Worm (Caenorhabditis elegans) whole organism, L4 larva: ENCODE results near the gene pdhk-2.

ENCODE experiments used
- D1046.2 ChIP-seq: fragments of 200-800 bp; sonication (Bioruptor generic); IDR thresholded peaks from 2 replicates; pipeline ENCODE4 v1.3.6; 2022; ENCODE audit warnings: missing genetic modification characterization, missing compliant biosample characterization
- F26F4.8 ChIP-seq: fragments of 200-800 bp; sonication (Bioruptor generic); conservative IDR thresholded peaks from 2 replicates; pipeline ENCODE4 v1.3.6; 2022; ENCODE audit warnings: missing genetic modification characterization, missing compliant biosample characterization
- F37D6.2 ChIP-seq: sonication (generic microtip); optimal IDR thresholded peaks from 2 replicates; lab custom pipeline; 2016; ENCODE audit warnings: mild to moderate bottlenecking, missing genetic modification characterization, missing compliant biosample characterization
- F44E2.7 ChIP-seq: fragments of 200-800 bp; sonication (Bioruptor generic); IDR thresholded peaks from 2 replicates; pipeline ENCODE4 v2.1.2; 2022; ENCODE audit warnings: missing genetic modification characterization, missing compliant biosample characterization
- R02D3.7 ChIP-seq: fragments of 150-350 bp; sonication (generic microtip); optimal IDR thresholded peaks from 3 replicates; lab custom pipeline; 2014; ENCODE audit warnings: missing biosample characterization, missing genetic modification characterization
- T20F7.1 ChIP-seq: fragments of 200-800 bp; sonication (Bioruptor generic); optimal IDR thresholded peaks from 2 replicates; lab custom pipeline; 2018; ENCODE audit warnings: mild to moderate bottlenecking, missing genetic modification characterization, missing compliant biosample characterization
- T26A8.4 ChIP-seq: fragments of 200-800 bp; sonication (Bioruptor generic); IDR thresholded peaks from 2 replicates; pipeline ENCODE4 v1.3.6; 2022; ENCODE audit warnings: missing genetic modification characterization, missing compliant biosample characterization
- Y48G9A.11 ChIP-seq: fragments of 200-800 bp; sonication (Bioruptor generic); IDR thresholded peaks from 2 replicates; pipeline ENCODE4 v1.3.6; 2022; ENCODE audit warnings: missing genetic modification reagents, missing genetic modification characterization, missing compliant biosample characterization
- ama-1 ChIP-seq: fragments of 150-350 bp; optimal IDR thresholded peaks from 2 replicates; lab custom pipeline; 2014; ENCODE audit warnings: inconsistent platforms, mixed read lengths
- arid-1 ChIP-seq: fragments of 200-800 bp; sonication (Bioruptor generic); conservative IDR thresholded peaks from 2 replicates; pipeline ENCODE4 v1.3.6; 2022; ENCODE audit warnings: missing genetic modification reagents, missing genetic modification characterization, missing compliant biosample characterization
- ceh-20 ChIP-seq: fragments of 200-800 bp; sonication (Bioruptor generic); IDR thresholded peaks from 2 replicates; pipeline ENCODE4 v1.3.6; 2022; ENCODE audit warnings: missing genetic modification reagents, missing genetic modification characterization, missing compliant biosample characterization
- ceh-32 ChIP-seq: sonication (generic microtip); optimal IDR thresholded peaks from 2 replicates; lab custom pipeline; 2016; ENCODE audit warnings: mild to moderate bottlenecking, missing genetic modification characterization, missing compliant biosample characterization; ENCODE audit not compliant: poor library complexity
- daf-16 ChIP-seq, 3 experiments: sonication (generic microtip); optimal IDR thresholded peaks; 2 replicates each; lab custom pipeline; 2016 to 2017; ENCODE audit warnings: missing genetic modification characterization in 3 of 3, missing genetic modification reagents in 3 of 3, mild to moderate bottlenecking in 2 of 3, missing compliant biosample characterization in 2 of 3, missing biosample characterization in 1 of 3, moderate library complexity in 1 of 3
- daf-19 ChIP-seq: fragments of 200-800 bp; sonication (Bioruptor generic); conservative IDR thresholded peaks from 2 replicates; pipeline ENCODE4 v1.3.6; 2022; ENCODE audit warnings: missing genetic modification characterization, missing compliant biosample characterization
- dpl-1 ChIP-seq: fragments of 150-350 bp; optimal IDR thresholded peaks from 2 replicates; lab custom pipeline; 2014; ENCODE audit warnings: missing biosample characterization, missing genetic modification reagents, missing genetic modification characterization
- dve-1 ChIP-seq: sonication (generic microtip); optimal IDR thresholded peaks from 2 replicates; lab custom pipeline; 2017; ENCODE audit warnings: antibody characterized with exemption, mild to moderate bottlenecking, missing genetic modification characterization, missing compliant biosample characterization; ENCODE audit not compliant: insufficient read depth
- egl-43 ChIP-seq: fragments of 200-800 bp; sonication (Bioruptor generic); IDR thresholded peaks from 2 replicates; pipeline ENCODE4 v1.3.6; 2022; ENCODE audit warnings: missing genetic modification reagents, missing genetic modification characterization, missing compliant biosample characterization
- fkh-10 ChIP-seq: fragments of 150-350 bp; optimal IDR thresholded peaks from 2 replicates; lab custom pipeline; 2014; ENCODE audit warnings: missing biosample characterization, missing genetic modification reagents, missing genetic modification characterization
- fos-1 ChIP-seq: fragments of 150-350 bp; optimal IDR thresholded peaks from 2 replicates; lab custom pipeline; 2014; ENCODE audit warnings: missing biosample characterization, missing genetic modification characterization
- gei-8 ChIP-seq: fragments of 200-800 bp; sonication (Bioruptor generic); optimal IDR thresholded peaks from 2 replicates; lab custom pipeline; 2018; ENCODE audit warnings: mild to moderate bottlenecking, missing genetic modification characterization, missing compliant biosample characterization
- hlh-11 ChIP-seq: fragments of 200-800 bp; sonication (Bioruptor generic); optimal IDR thresholded peaks from 2 replicates; lab custom pipeline; 2018; ENCODE audit warnings: mild to moderate bottlenecking, missing genetic modification characterization, missing compliant biosample characterization
- hmg-1.1 ChIP-seq: fragments of 200-800 bp; sonication (Bioruptor generic); IDR thresholded peaks from 2 replicates; pipeline ENCODE4 v1.3.6; 2022; ENCODE audit warnings: missing genetic modification reagents, missing genetic modification characterization, missing compliant biosample characterization
- lin-15B ChIP-seq: fragments of 150-350 bp; sonication (generic microtip); optimal IDR thresholded peaks from 3 replicates; lab custom pipeline; 2014; ENCODE audit warnings: missing biosample characterization, missing genetic modification characterization
- lir-3 ChIP-seq: sonication (generic microtip); optimal IDR thresholded peaks from 2 replicates; lab custom pipeline; 2016; ENCODE audit warnings: mild to moderate bottlenecking, missing genetic modification characterization, missing compliant biosample characterization
- mdt-29 ChIP-seq: fragments of 200-800 bp; sonication (Bioruptor generic); IDR thresholded peaks from 2 replicates; pipeline ENCODE4 v1.3.6; 2022; ENCODE audit warnings: missing genetic modification reagents, missing genetic modification characterization, missing compliant biosample characterization
- mes-2 ChIP-seq: sonication (generic microtip); optimal IDR thresholded peaks from 2 replicates; lab custom pipeline; 2016; ENCODE audit warnings: missing genotype, mild to moderate bottlenecking, missing genetic modification characterization, missing compliant biosample characterization; ENCODE audit not compliant: poor library complexity, severe bottlenecking
- nhr-10 ChIP-seq: fragments of 150-350 bp; optimal IDR thresholded peaks from 2 replicates; lab custom pipeline; 2014; ENCODE audit warnings: missing biosample characterization, missing genetic modification characterization
- nhr-102 ChIP-seq: sonication (generic microtip); optimal IDR thresholded peaks from 2 replicates; lab custom pipeline; 2016; ENCODE audit warnings: mild to moderate bottlenecking, missing genetic modification characterization, moderate library complexity, missing compliant biosample characterization
- nhr-11 ChIP-seq: fragments of 150-350 bp; optimal IDR thresholded peaks from 2 replicates; lab custom pipeline; 2014; ENCODE audit warnings: missing biosample characterization, missing genetic modification characterization
- nhr-237 ChIP-seq: sonication (generic microtip); optimal IDR thresholded peaks from 2 replicates; lab custom pipeline; 2017; ENCODE audit warnings: missing biosample characterization, missing genetic modification characterization
- nhr-28 ChIP-seq: fragments of 150-350 bp; optimal IDR thresholded peaks from 2 replicates; lab custom pipeline; 2014; ENCODE audit warnings: missing biosample characterization, missing genetic modification characterization
- nhr-42 ChIP-seq: fragments of 200-800 bp; sonication (Bioruptor generic); IDR thresholded peaks from 2 replicates; pipeline ENCODE4 v1.3.6; 2022; ENCODE audit warnings: missing genetic modification characterization, missing compliant biosample characterization
- nhr-77 ChIP-seq: fragments of 150-350 bp; optimal IDR thresholded peaks from 2 replicates; lab custom pipeline; 2014; ENCODE audit warnings: missing biosample characterization, missing genetic modification characterization
- pha-4 ChIP-seq, 2 experiments: fragments of 150-350 bp in 1 of 2; fragments of 200-800 bp in 1 of 2; sonication (Bioruptor generic) in 1 of 2; IDR thresholded peaks in 1 of 2; optimal IDR thresholded peaks in 1 of 2; 2 replicates each; pipeline versions ENCODE4 v1.3.6 to Lab custom; 2014 to 2022; ENCODE audit warnings: missing genetic modification characterization in 2 of 2, missing genetic modification reagents in 2 of 2, missing biosample characterization in 1 of 2, missing compliant biosample characterization in 1 of 2
- skn-1 ChIP-seq: fragments of 150-350 bp; optimal IDR thresholded peaks from 2 replicates; lab custom pipeline; 2014; ENCODE audit warnings: missing biosample characterization, missing genetic modification characterization
- spr-3 ChIP-seq: fragments of 200-800 bp; sonication (Bioruptor generic); optimal IDR thresholded peaks from 2 replicates; lab custom pipeline; 2018; ENCODE audit warnings: mild to moderate bottlenecking, missing genetic modification characterization, missing compliant biosample characterization
- tra-1 ChIP-seq: fragments of 200-800 bp; sonication (Bioruptor generic); IDR thresholded peaks from 2 replicates; pipeline ENCODE4 v1.3.6; 2022; ENCODE audit warnings: missing genetic modification reagents, missing genetic modification characterization, missing compliant biosample characterization
- unc-130 ChIP-seq: sonication (generic microtip); optimal IDR thresholded peaks from 2 replicates; lab custom pipeline; 2016; ENCODE audit warnings: missing genetic modification reagents, missing genetic modification characterization, missing compliant biosample characterization
- unc-62 ChIP-seq, 3 experiments: fragments of 150-350 bp in 1 of 3; sonication (generic microtip); optimal IDR thresholded peaks in 2 of 3; peaks in 1 of 3; 1 replicate in 1 of 3; 2 replicates in 2 of 3; lab custom pipeline; 2014 to 2017; ENCODE audit warnings: missing biosample characterization in 3 of 3, missing genetic modification characterization in 3 of 3, missing genetic modification reagents in 3 of 3, missing genotype in 1 of 3
- vab-7 ChIP-seq: fragments of 200-800 bp; sonication (Bioruptor generic); IDR thresholded peaks from 2 replicates; pipeline ENCODE4 v1.3.6; 2022; ENCODE audit warnings: missing genetic modification reagents, missing genetic modification characterization, missing compliant biosample characterization
- zfp-3 ChIP-seq: fragments of 200-800 bp; sonication (Bioruptor generic); conservative IDR thresholded peaks from 2 replicates; pipeline ENCODE4 v1.3.6; 2022; ENCODE audit warnings: missing genetic modification reagents, missing genetic modification characterization, missing compliant biosample characterization
- zip-2 ChIP-seq: fragments of 150-350 bp; optimal IDR thresholded peaks from 2 replicates; lab custom pipeline; 2014; ENCODE audit warnings: missing biosample characterization, missing genetic modification characterization
- ztf-11 ChIP-seq: fragments of 150-350 bp; optimal IDR thresholded peaks from 2 replicates; lab custom pipeline; 2014; ENCODE audit warnings: missing biosample characterization, missing genetic modification characterization
- ztf-7 ChIP-seq: fragments of 150-350 bp; optimal IDR thresholded peaks from 2 replicates; lab custom pipeline; 2014; ENCODE audit warnings: missing biosample characterization, missing genetic modification characterization

The pdhk-2 gene

DNA sequence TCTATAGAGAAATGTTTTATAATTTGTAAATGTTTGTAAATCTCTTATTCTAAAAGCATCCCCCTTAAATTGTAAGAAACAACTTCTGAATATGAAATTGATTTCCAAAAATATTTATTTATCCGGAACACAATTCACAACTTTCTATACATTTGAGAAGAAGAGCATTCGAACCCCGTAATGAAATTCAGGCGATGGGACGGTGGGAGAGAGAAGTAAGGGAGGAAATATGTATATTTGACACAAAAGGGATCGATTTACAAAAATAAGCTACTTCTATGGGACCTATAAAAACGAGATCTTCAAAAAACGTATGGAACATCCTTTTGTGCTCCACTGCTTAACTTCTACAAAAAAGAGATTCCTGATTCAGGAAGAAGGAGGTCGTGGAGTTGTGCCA, 16.0 kb downstream of the pdhk-2 start (continued):
- no peak for TF ChIP-seq T26A8.4 (GFP tag; lab: Robert Waterston, UW)
- TF ChIP-seq, all 104 proteins: peak for 0

DNA sequence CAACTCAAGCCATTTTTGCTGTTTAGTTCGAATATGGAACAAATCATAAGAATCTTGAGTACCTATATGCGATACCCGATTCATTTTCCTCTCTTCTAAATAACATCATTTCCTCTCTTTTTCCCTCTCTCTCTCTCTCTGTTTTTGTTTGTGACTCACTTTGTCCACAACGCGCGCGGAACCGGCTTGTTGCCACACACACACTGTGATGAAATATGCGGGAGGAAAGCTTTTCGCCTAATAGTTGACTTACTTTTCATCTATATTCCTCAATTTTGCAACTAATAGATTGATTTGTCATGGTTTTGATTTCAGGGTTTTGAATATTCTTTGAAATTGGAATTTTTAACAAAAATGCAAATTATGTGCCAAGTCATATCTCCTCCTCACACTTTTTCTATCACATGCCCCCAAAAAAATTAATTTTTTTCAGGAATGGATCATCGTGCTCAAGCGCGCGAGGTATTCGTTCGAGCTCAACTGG, 21.4 kb downstream of the pdhk-2 start, which contains the start of gene hipr-1:
Gene hipr-1 (plus strand): TSS at position 434 of the 484 bp plus-strand sequence.
- TF ChIP-seq zip-2 (tag; lab: Kevin White, UChicago) (no peak), mdt-29 (GFP tag; lab: Robert Waterston, UW) (no peak), hmg-1.1 (GFP tag; lab: Robert Waterston, UW) (no peak), pha-4 (GFP tag; IDR thresholded peaks at IDR 0.05; lab: Robert Waterston, UW) (no peak), pha-4 (tag; optimal IDR thresholded peaks at IDR 0.05; lab: Kevin White, UChicago) (peak; percentile 83), dpl-1 (no peak), daf-19 (no peak), skn-1 (tag; lab: Kevin White, UChicago) (no peak), F44E2.7 (GFP tag; lab: Robert Waterston, UW) (no peak), ceh-32 (tag; lab: Kevin White, UChicago) (no peak)

ce11 chrIII:8719105-8719504, 22.1 kb downstream of the pdhk-2 start:
- TF ChIP-seq nhr-42 (GFP tag; lab: Robert Waterston, UW) (no peak), Y48G9A.11 (GFP tag; lab: Robert Waterston, UW) (no peak), daf-19 (no peak), nhr-28 (tag; lab: Kevin White, UChicago) (peak; percentile 93), daf-16 (GFP tag; optimal IDR thresholded peaks at IDR 0.05; lab: Kevin White, UChicago) (no peak), daf-16 (tag; optimal IDR thresholded peaks at IDR 0.05; lab: Kevin White, UChicago) (no peak)

DNA sequence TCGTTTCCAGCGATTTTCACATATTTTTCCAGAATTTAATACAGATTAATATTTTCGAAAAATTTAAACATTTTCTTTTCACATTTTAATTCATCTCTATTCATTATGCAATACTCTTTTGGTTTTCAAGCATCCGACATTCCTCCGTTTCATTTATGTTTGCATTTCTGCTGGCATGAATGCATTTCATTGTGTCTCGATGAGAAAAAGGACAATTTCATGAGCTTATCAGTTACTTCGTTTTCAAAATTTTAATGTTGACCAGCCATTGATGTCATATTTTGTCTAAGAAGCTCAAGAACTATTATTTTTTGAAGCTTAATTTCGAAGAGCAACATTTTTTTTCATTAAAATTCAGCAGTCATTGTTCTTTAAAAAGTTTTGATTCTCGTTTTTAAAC, 22.6 kb downstream of the pdhk-2 start:
- no peak for TF ChIP-seq skn-1 (tag; lab: Kevin White, UChicago)
- TF ChIP-seq nhr-11 = no peak
- no peak for TF ChIP-seq ztf-7
- no peak for TF ChIP-seq nhr-237
- no peak for TF ChIP-seq unc-130 (GFP tag; lab: Kevin White, UChicago)
- no peak for TF ChIP-seq arid-1 (GFP tag; lab: Robert Waterston, UW)
- no peak for TF ChIP-seq R02D3.7 (tag; lab: Kevin White, UChicago)
- TF ChIP-seq ama-1 (lab: Kevin White, UChicago) = no peak
- no peak for TF ChIP-seq nhr-10 (tag; lab: Kevin White, UChicago)
- TF ChIP-seq fkh-10 (GFP tag; lab: Kevin White, UChicago) = no peak
- peak; percentile 47 for TF ChIP-seq T20F7.1 (GFP tag; lab: Kevin White, UChicago)
- TF ChIP-seq F26F4.8 = no peak
- TF ChIP-seq ztf-11 (tag; lab: Kevin White, UChicago) = no peak
- TF ChIP-seq nhr-77 (tag; lab: Kevin White, UChicago) = peak; percentile 19
- no peak for TF ChIP-seq tra-1 (GFP tag; lab: Robert Waterston, UW)
- TF ChIP-seq D1046.2 (GFP tag; lab: Robert Waterston, UW) = no peak
- TF ChIP-seq hlh-11 (tag; lab: Kevin White, UChicago) = no peak
- no peak for TF ChIP-seq fos-1 (tag; lab: Kevin White, UChicago)
- TF ChIP-seq zfp-3 (GFP tag; lab: Robert Waterston, UW) = no peak
- TF ChIP-seq ceh-32 (tag; lab: Kevin White, UChicago) = no peak
- no peak for TF ChIP-seq F37D6.2 (tag; lab: Kevin White, UChicago)
- no peak for TF ChIP-seq unc-62 (GFP tag; optimal IDR thresholded peaks at IDR 0.05 in 1 of 2; lab: Kevin White, UChicago)
- TF ChIP-seq unc-62 (tag; optimal IDR thresholded peaks at IDR 0.05; lab: Kevin White, UChicago) = no peak
- TF ChIP-seq gei-8 (GFP tag; lab: Kevin White, UChicago) = no peak
- no peak for TF ChIP-seq lin-15B (tag; lab: Kevin White, UChicago)
- no peak for TF ChIP-seq nhr-42 (GFP tag; lab: Robert Waterston, UW)
- no peak for TF ChIP-seq nhr-28 (tag; lab: Kevin White, UChicago)
- no peak for TF ChIP-seq vab-7 (GFP tag; lab: Robert Waterston, UW)
- no peak for TF ChIP-seq spr-3 (GFP tag; lab: Kevin White, UChicago)
- TF ChIP-seq nhr-102 (tag; lab: Kevin White, UChicago) = no peak
- no peak for TF ChIP-seq lir-3 (tag; lab: Kevin White, UChicago)
- no peak for TF ChIP-seq mes-2 (tag; lab: Kevin White, UChicago)
- no peak for TF ChIP-seq ceh-20
- no peak for TF ChIP-seq egl-43 (GFP tag; lab: Robert Waterston, UW)
- peak; percentile 49 for TF ChIP-seq dve-1 (tag; lab: Kevin White, UChicago)
